Worm (Caenorhabditis elegans) whole organism, mixed stage, embryonic: ENCODE measurements around the gene F46G11.4.

Experiments used
- M03D4.4 ChIP-seq: sonication (generic microtip); optimal IDR thresholded peaks from 2 replicates; lab custom pipeline; 2017; ENCODE audit warnings: mild to moderate bottlenecking, missing genetic modification characterization, missing compliant biosample characterization
- blmp-1 ChIP-seq: fragments of 150-350 bp; optimal IDR thresholded peaks from 2 replicates; lab custom pipeline; 2014; ENCODE audit warnings: missing biosample characterization, missing genetic modification characterization
- ceh-39 ChIP-seq: fragments of 150-350 bp; optimal IDR thresholded peaks from 2 replicates; lab custom pipeline; 2014; ENCODE audit warnings: missing biosample characterization, missing genetic modification characterization
- ceh-43 ChIP-seq: fragments of 200-800 bp; sonication (Bioruptor generic); optimal IDR thresholded peaks from 2 replicates; lab custom pipeline; 2018; ENCODE audit warnings: mild to moderate bottlenecking, missing genetic modification characterization, moderate library complexity, missing compliant biosample characterization
- ceh-83 ChIP-seq: fragments of 200-800 bp; sonication (Bioruptor generic); optimal IDR thresholded peaks from 2 replicates; lab custom pipeline; 2018; ENCODE audit warnings: mild to moderate bottlenecking, missing genetic modification characterization, missing compliant biosample characterization
- ces-1 ChIP-seq: fragments of 150-350 bp; optimal IDR thresholded peaks from 2 replicates; lab custom pipeline; 2014; ENCODE audit warnings: missing biosample characterization, missing genetic modification reagents, missing genetic modification characterization
- cnd-1 ChIP-seq: fragments of 200-800 bp; sonication (Bioruptor generic); optimal IDR thresholded peaks from 2 replicates; lab custom pipeline; 2018; ENCODE audit warnings: mild to moderate bottlenecking, missing genetic modification characterization, missing compliant biosample characterization
- drap-1 ChIP-seq: fragments of 200-800 bp; sonication (Bioruptor generic); optimal IDR thresholded peaks from 3 replicates; lab custom pipeline; 2018; ENCODE audit warnings: mild to moderate bottlenecking, missing genetic modification characterization, missing compliant biosample characterization
- elt-1 ChIP-seq: sonication (generic microtip); optimal IDR thresholded peaks from 2 replicates; lab custom pipeline; 2017; ENCODE audit warnings: missing genetic modification characterization, mild to moderate bottlenecking, missing compliant biosample characterization, antibody characterized with exemption, moderate library complexity, borderline replicate concordance; ENCODE audit not compliant: insufficient read depth
- flh-1 ChIP-seq: fragments of 200-800 bp; sonication (Bioruptor generic); optimal IDR thresholded peaks from 2 replicates; lab custom pipeline; 2018; ENCODE audit warnings: mild to moderate bottlenecking, missing genetic modification characterization, moderate library complexity, missing compliant biosample characterization
- ham-2 ChIP-seq: fragments of 200-800 bp; sonication (Bioruptor generic); optimal IDR thresholded peaks from 2 replicates; lab custom pipeline; 2018; ENCODE audit warnings: mild to moderate bottlenecking, missing genetic modification characterization, missing compliant biosample characterization
- hlh-1 ChIP-seq: fragments of 150-350 bp; optimal IDR thresholded peaks from 2 replicates; lab custom pipeline; 2014; ENCODE audit warnings: missing biosample characterization, missing genetic modification reagents, missing genetic modification characterization
- lin-13 ChIP-seq: fragments of 150-350 bp; optimal IDR thresholded peaks from 2 replicates; lab custom pipeline; 2014; ENCODE audit warnings: missing biosample characterization, missing genetic modification characterization
- lsy-2 ChIP-seq: fragments of 150-350 bp; optimal IDR thresholded peaks from 2 replicates; lab custom pipeline; 2014; ENCODE audit warnings: missing biosample characterization, missing genetic modification characterization
- mab-5 ChIP-seq: fragments of 150-350 bp; optimal IDR thresholded peaks from 2 replicates; lab custom pipeline; 2014; ENCODE audit warnings: missing biosample characterization, missing genetic modification characterization
- mep-1 ChIP-seq: fragments of 150-350 bp; optimal IDR thresholded peaks from 2 replicates; lab custom pipeline; 2017; ENCODE audit warnings: missing biosample characterization, missing genetic modification reagents, missing genetic modification characterization, inconsistent platforms
- mls-2 ChIP-seq: sonication (generic microtip); optimal IDR thresholded peaks from 2 replicates; lab custom pipeline; 2016; ENCODE audit warnings: mild to moderate bottlenecking, missing genetic modification characterization, moderate library complexity, missing compliant biosample characterization
- nhr-12 ChIP-seq: fragments of 150-350 bp; optimal IDR thresholded peaks from 2 replicates; lab custom pipeline; 2014; ENCODE audit warnings: missing biosample characterization, missing genetic modification characterization
- nhr-28 ChIP-seq: fragments of 150-350 bp; optimal IDR thresholded peaks from 2 replicates; lab custom pipeline; 2014; ENCODE audit warnings: missing biosample characterization, missing genetic modification characterization
- nhr-76 ChIP-seq: sonication (generic microtip); optimal IDR thresholded peaks from 2 replicates; lab custom pipeline; 2017; ENCODE audit warnings: missing biosample characterization, missing genetic modification characterization
- pha-4 ChIP-seq: fragments of 150-350 bp; optimal IDR thresholded peaks from 2 replicates; lab custom pipeline; 2018; ENCODE audit warnings: missing biosample characterization, missing genetic modification reagents, missing genetic modification characterization
- sem-2 ChIP-seq: fragments of 200-800 bp; sonication (Bioruptor generic); optimal IDR thresholded peaks from 2 replicates; lab custom pipeline; 2018; ENCODE audit warnings: mild to moderate bottlenecking, missing genetic modification characterization, missing compliant biosample characterization
- snpc-4 ChIP-seq: fragments of 150-350 bp; optimal IDR thresholded peaks from 2 replicates; lab custom pipeline; 2014; ENCODE audit warnings: missing biosample characterization, missing genetic modification characterization
- sptf-1 ChIP-seq: sonication (generic microtip); optimal IDR thresholded peaks from 2 replicates; lab custom pipeline; 2017; ENCODE audit warnings: mild to moderate bottlenecking, missing genetic modification characterization, moderate library complexity, missing compliant biosample characterization
- tbx-8 ChIP-seq: fragments of 200-800 bp; sonication (Bioruptor generic); optimal IDR thresholded peaks from 2 replicates; lab custom pipeline; 2018; ENCODE audit warnings: mild to moderate bottlenecking, missing genetic modification characterization, moderate library complexity, missing compliant biosample characterization
- unc-120 ChIP-seq: sonication (generic microtip); optimal IDR thresholded peaks from 2 replicates; lab custom pipeline; 2017; ENCODE audit warnings: missing genetic modification characterization, missing compliant biosample characterization; ENCODE audit not compliant: poor library complexity, severe bottlenecking
- unc-39 ChIP-seq: fragments of 150-350 bp; optimal IDR thresholded peaks from 2 replicates; lab custom pipeline; 2014; ENCODE audit warnings: missing biosample characterization, missing genetic modification characterization
- unc-62 ChIP-seq: fragments of 150-350 bp; optimal IDR thresholded peaks from 2 replicates; lab custom pipeline; 2014; ENCODE audit warnings: missing biosample characterization, missing genetic modification reagents, missing genetic modification characterization
- ztf-11 ChIP-seq: fragments of 150-350 bp; optimal IDR thresholded peaks from 2 replicates; lab custom pipeline; 2014; ENCODE audit warnings: missing biosample characterization, missing genetic modification characterization

F46G11.4 gene

DNA sequence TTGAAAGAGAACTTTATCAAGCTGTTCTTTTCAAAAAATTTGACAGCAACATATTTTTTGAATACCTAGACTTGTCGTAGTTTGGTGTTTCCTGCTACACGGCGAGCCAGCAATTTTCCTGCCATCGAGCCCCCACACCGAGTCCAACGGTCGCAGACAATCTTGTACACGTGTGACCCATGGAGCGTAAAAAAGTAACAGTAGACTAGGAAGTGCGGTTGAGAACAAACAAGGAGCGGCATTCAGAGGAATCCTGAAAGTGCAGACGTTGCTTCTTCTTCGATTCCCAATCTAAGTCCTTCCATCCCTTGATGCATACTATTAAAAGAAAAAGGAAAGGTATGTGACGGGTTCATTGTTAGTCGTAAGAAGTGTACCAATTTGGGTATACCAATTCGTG lies 7.7 kb downstream of the F46G11.4 start, which contains the start of gene twnk-1:
Gene twnk-1, plus strand, starts transcription at position 301 of the 400 bp plus-strand sequence.
- no peak for TF ChIP-seq nhr-28 (tag; lab: Kevin White, UChicago)
- TF ChIP-seq pha-4 (tag; lab: Kevin White, UChicago): no peak
- TF ChIP-seq tbx-8 (GFP tag; lab: Kevin White, UChicago): no peak
- no peak for TF ChIP-seq unc-39 (tag; lab: Kevin White, UChicago)
- no peak for TF ChIP-seq ceh-43 (GFP tag; lab: Kevin White, UChicago)
- no peak for TF ChIP-seq unc-62 (GFP tag; lab: Kevin White, UChicago)
- no peak for TF ChIP-seq drap-1 (GFP tag; lab: Kevin White, UChicago)
- TF ChIP-seq blmp-1 (tag; lab: Kevin White, UChicago): no peak
- TF ChIP-seq M03D4.4 (tag; lab: Kevin White, UChicago): no peak
- no peak for TF ChIP-seq ham-2 (GFP tag; lab: Kevin White, UChicago)
- TF ChIP-seq mep-1 (tag; lab: Kevin White, UChicago): no peak
- no peak for TF ChIP-seq ces-1
- no peak for TF ChIP-seq elt-1 (tag; lab: Kevin White, UChicago)
- no peak for TF ChIP-seq ztf-11 (tag; lab: Kevin White, UChicago)
- TF ChIP-seq nhr-12 (tag; lab: Kevin White, UChicago): no peak
- TF ChIP-seq, all 35 proteins: peak for 0

DNA sequence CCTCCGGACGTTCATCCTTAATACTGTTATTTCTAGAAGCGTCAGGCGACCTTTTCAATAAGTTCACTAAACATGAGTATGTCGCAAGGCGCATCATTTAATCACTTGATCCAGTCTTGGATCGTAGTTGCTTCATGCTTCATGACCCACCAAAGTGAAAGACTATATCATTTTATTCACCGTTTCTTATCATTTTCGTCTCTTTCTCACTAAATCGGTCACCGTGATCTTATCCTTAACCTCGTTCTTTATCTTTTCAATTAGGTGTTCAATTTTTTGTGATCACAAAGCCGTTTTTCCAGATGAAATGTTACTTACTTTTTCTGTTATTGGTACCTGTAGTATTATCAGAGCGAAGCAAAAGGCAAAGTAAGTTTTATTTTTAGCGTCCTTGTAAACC lies 10.7 kb downstream of the F46G11.4 start, which contains the start of gene F46G11.2:
Gene F46G11.2, plus strand, starts transcription at position 301 of the 400 bp plus-strand sequence.
- TF ChIP-seq cnd-1 (tag; lab: Kevin White, UChicago) (no peak), mep-1 (tag; lab: Kevin White, UChicago) (no peak), nhr-76 (tag; lab: Kevin White, UChicago) (no peak), sptf-1 (tag; lab: Kevin White, UChicago) (no peak), nhr-12 (tag; lab: Kevin White, UChicago) (no peak), mls-2 (tag; lab: Kevin White, UChicago) (no peak), tbx-8 (GFP tag; lab: Kevin White, UChicago) (no peak), snpc-4 (no peak), flh-1 (no peak), ces-1 (no peak), lsy-2 (no peak)

DNA sequence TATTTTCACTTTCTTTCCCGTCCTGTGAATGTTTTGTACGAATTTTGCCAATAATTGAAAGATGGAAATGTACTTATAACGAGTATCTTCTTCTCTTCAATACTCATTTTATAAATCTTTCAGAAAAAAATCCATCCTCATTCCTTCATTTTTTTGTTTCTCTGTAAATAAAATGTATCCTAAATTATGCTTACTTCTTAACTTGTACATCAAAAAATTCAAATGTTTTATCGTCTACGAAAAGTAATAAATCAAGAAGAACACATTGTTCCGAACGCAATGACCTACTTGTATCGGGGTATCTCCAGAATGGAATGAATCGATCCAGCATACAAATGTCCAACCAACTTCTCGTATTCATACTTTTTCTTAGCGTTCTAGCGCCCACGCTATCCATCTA lies 12.4 kb downstream of the F46G11.4 start, which contains the start of gene F46G11.6:
Gene F46G11.6, plus strand, starts transcription at position 301 of the 400 bp plus-strand sequence.
- TF ChIP-seq unc-39 (tag; lab: Kevin White, UChicago) (no peak), ceh-43 (GFP tag; lab: Kevin White, UChicago) (no peak), ceh-39 (tag; lab: Kevin White, UChicago) (no peak), blmp-1 (tag; lab: Kevin White, UChicago) (no peak), ham-2 (GFP tag; lab: Kevin White, UChicago) (no peak), mep-1 (tag; lab: Kevin White, UChicago) (no peak), ceh-83 (no peak), sem-2 (GFP tag; lab: Kevin White, UChicago) (no peak), sptf-1 (tag; lab: Kevin White, UChicago) (no peak), lin-13 (tag; lab: Kevin White, UChicago) (no peak), elt-1 (tag; lab: Kevin White, UChicago) (no peak), flh-1 (no peak), pha-4 (tag; lab: Kevin White, UChicago) (no peak), hlh-1 (no peak), cnd-1 (tag; lab: Kevin White, UChicago) (no peak)

DNA sequence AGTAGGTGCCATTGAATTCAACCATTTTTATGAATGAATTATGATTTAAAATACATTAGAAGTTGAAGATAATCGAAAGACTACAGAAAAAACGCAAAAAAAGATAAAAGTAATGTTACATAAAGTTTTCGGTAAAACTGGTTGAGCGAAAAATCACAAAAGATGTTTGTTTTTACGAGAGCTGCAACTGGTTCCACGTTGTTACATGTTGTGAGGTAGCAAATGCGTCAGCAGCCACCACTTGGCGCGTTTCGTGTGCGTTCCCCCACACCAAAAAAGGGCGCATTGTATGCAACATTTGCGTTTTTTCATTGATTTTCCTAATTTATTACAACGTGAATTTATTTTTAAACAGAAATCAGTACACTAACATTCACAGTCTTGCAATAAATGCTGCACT lies 16.4 kb downstream of the F46G11.4 start, which contains the start of gene gakh-1:
Gene gakh-1, plus strand, starts transcription at position 347 of the 400 bp plus-strand sequence.
- TF ChIP-seq unc-120 (tag; lab: Kevin White, UChicago) (peak; percentile 44), unc-62 (GFP tag; lab: Kevin White, UChicago) (no peak), ham-2 (GFP tag; lab: Kevin White, UChicago) (no peak), hlh-1 (peak; percentile 17), ceh-43 (GFP tag; lab: Kevin White, UChicago) (no peak), mab-5 (tag; lab: Kevin White, UChicago) (no peak), M03D4.4 (tag; lab: Kevin White, UChicago) (no peak), nhr-76 (tag; lab: Kevin White, UChicago) (no peak), lsy-2 (no peak), pha-4 (tag; lab: Kevin White, UChicago) (peak; percentile 66), mls-2 (tag; lab: Kevin White, UChicago) (no peak), mep-1 (tag; lab: Kevin White, UChicago) (no peak), sptf-1 (tag; lab: Kevin White, UChicago) (peak; percentile 39), snpc-4 (no peak), lin-13 (tag; lab: Kevin White, UChicago) (peak; percentile 54)
